Fruit fly (Drosophila melanogaster): ENCODE data around the gene Tpt.

The Tpt gene

DNA sequence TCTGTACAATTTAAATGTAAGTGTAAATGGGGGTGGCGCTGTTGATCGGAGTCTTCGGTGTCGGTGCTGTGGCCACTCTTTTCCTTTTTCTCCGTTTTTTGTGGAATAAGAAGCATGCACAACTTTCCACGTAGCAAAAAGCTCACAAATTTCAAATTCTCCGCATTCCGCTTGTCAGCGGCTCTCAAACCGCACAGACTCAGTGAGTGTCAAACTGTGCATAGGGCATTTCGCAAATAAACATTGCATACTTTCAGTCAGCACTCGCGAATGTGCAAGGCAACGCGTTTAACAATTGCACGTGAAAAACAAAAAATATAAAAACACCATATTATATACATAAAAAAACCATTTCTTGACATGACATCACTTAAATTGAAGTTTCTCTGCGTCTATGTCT lies 10.1 kb downstream of the Tpt start:
- peak in 1 of 2 experiments; percentile 64 for TF ChIP-seq CTCF (optimal IDR thresholded peaks at IDR 0.05)
- no peak for TF ChIP-seq CG8478 (optimal IDR thresholded peaks at IDR 0.05)

dm6 chr3L:8394132-8394531 lies 10.9 kb downstream of the Tpt start:
- no peak for TF ChIP-seq CG8478 (optimal IDR thresholded peaks at IDR 0.05)
- no peak for TF ChIP-seq CTCF (optimal IDR thresholded peaks at IDR 0.05)

- TF ChIP-seq CTCF (optimal IDR thresholded peaks at IDR 0.05) (no peak), CG8478 (optimal IDR thresholded peaks at IDR 0.05) (no peak)
Observed at dm6 chr3L:8393549-8393948, 11.5 kb downstream of the Tpt start, which contains the start of gene Jon66Cii. Gene Jon66Cii, minus strand, starts transcription at chr3L:8393649.

dm6 chr3L:8391240-8391639 lies 13.8 kb downstream of the Tpt start, which contains the start of gene Jon66Ci:
Gene Jon66Ci, plus strand, starts transcription at chr3L:8391540.
- no peak for TF ChIP-seq CG8478 (optimal IDR thresholded peaks at IDR 0.05)
- no peak for TF ChIP-seq CTCF (optimal IDR thresholded peaks at IDR 0.05)

DNA sequence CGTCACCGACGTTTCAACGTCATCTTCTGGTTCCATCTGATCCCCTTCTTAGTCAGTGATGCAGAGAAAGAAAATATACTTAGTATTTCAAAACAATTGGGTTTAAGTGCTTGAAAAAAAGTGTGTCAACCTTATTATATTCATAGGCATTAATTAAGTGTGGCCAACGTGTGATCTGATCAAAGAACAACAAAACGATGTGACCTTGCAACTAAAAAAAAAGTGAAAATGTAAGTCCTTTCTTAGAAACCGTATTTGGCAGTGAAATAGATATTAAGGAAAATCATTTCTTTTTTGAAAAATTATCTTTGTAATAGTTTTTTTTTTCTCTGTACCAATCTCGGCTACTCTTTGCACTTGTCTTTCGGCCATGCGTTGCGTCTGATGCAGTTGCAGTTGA lies 20.0 kb downstream of the Tpt start:
- TF ChIP-seq CG8478 (optimal IDR thresholded peaks at IDR 0.05) (no peak), CTCF (optimal IDR thresholded peaks at IDR 0.05) (no peak)

DNA sequence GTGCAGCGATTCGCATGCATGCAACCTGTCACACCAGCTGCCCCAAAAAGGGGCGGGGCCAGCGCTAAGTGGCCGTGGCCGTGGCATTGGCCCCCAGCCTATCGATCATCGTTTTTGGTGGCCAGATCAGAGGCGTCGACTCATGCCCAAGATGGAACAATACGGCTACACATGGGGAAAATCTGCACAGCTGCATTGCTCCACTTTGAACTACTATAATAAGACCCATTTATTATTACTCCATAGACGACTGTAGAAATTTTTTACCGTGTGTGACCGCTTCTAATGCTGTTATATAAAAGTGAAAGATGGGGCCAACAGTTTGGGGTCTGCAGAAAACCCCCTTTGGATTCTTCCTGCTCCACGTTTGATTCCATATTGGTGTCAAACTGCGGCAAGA lies 21.1 kb downstream of the Tpt start:
- TF ChIP-seq CTCF (optimal IDR thresholded peaks at IDR 0.05) (no peak), CG8478 (optimal IDR thresholded peaks at IDR 0.05) (no peak)

dm6 chr3L:8379161-8379560 lies 25.9 kb downstream of the Tpt start:
- no peak for TF ChIP-seq CTCF (optimal IDR thresholded peaks at IDR 0.05)
- no peak for TF ChIP-seq CG8478 (optimal IDR thresholded peaks at IDR 0.05)

dm6 chr3L:8374107-8374506 lies 31.0 kb downstream of the Tpt start:
- TF ChIP-seq CG8478 (optimal IDR thresholded peaks at IDR 0.05) (no peak), CTCF (optimal IDR thresholded peaks at IDR 0.05) (no peak)

DNA sequence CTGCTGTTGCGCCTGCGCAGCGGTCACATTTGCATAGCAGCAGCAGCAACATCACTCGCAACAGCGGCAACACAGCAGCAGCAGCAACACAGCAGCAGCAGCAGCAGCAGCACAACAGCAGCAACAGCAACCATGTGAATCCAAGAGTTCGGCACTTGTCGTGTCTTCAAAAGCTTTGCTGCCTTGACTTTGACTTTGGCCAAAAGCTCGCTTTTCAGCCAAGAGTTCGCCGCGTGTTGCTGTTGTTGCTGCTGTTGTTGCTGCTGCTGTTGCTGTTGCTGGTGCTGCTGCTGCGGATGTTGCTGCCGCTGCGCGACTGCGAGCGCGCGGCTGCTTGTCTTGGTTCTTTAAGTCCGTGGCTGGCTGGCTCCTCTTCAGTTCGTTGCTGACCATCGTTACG lies 33.0 kb downstream of the Tpt start, which contains the start of gene ImpE1:
Gene ImpE1, plus strand, starts transcription at position 371 of the 400 bp plus-strand sequence.
- TF ChIP-seq CTCF (optimal IDR thresholded peaks at IDR 0.05) (no peak), CG8478 (optimal IDR thresholded peaks at IDR 0.05) (no peak)

- no peak for TF ChIP-seq CTCF (optimal IDR thresholded peaks at IDR 0.05)
- TF ChIP-seq CG8478 (optimal IDR thresholded peaks at IDR 0.05) = no peak
Observed at dm6 chr3L:8371538-8371937, 33.5 kb downstream of the Tpt start.

DNA sequence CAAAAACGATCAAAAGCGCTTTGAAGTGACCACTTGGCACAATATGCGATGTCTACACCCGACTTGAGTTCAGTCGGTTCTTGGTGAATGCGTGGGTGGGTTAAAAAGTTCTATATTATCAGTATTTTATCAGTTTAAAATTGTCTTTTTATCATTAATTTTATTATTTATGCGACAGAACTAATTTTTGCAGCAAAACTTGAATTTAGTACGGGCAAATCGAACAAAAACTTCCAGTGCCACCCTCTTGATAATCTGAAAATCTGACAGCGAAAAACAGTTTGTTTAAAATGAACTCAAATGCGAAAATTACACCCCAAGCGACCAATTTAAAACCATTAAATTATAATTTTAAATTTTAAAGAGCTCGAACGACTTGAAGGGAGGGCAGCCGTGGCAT lies 34.2 kb downstream of the Tpt start:
- TF ChIP-seq CG8478 (optimal IDR thresholded peaks at IDR 0.05) (no peak), CTCF (optimal IDR thresholded peaks at IDR 0.05) (no peak)

- TF ChIP-seq CTCF (optimal IDR thresholded peaks at IDR 0.05) = no peak
- no peak for TF ChIP-seq CG8478 (optimal IDR thresholded peaks at IDR 0.05)
Observed at dm6 chr3L:8369456-8369855, 35.6 kb downstream of the Tpt start.

DNA sequence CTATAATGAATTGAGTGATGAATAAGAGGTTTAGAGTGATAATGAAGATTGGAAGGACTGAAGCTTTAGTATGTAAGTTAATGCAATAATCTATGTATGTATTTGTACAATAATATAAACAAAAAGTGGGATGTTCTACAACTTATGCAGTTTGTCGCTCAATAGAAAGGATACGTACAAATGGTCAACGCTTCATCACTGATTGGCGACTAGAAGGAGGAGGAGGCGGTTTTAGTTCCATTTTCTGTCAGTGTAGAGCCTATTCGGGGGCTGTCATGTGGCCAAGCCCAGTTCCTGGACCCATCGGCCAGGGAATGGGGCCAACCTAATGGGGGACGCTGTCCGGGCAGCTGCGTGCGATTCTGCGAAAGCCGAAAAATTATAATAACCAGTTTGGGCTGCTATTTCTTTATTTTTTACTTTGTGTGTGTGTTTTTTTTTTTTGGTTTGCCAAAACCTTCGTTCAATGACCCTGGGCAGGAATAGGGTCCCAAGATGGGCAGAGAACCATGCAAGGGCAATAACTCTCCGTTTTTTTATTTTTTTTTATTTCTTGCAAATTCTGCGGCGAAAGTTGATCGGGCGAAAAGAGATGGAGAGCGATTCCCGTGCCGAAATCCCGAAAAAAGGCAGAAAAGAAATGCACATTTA lies 36.3 kb downstream of the Tpt start:
- TF ChIP-seq CG8478 (optimal IDR thresholded peaks at IDR 0.05) (no peak), CTCF (optimal IDR thresholded peaks at IDR 0.05) (no peak)

- no peak for TF ChIP-seq CTCF (optimal IDR thresholded peaks at IDR 0.05)
- no peak for TF ChIP-seq CG8478 (optimal IDR thresholded peaks at IDR 0.05)
Observed at dm6 chr3L:8363266-8363665, 41.8 kb downstream of the Tpt start.

DNA sequence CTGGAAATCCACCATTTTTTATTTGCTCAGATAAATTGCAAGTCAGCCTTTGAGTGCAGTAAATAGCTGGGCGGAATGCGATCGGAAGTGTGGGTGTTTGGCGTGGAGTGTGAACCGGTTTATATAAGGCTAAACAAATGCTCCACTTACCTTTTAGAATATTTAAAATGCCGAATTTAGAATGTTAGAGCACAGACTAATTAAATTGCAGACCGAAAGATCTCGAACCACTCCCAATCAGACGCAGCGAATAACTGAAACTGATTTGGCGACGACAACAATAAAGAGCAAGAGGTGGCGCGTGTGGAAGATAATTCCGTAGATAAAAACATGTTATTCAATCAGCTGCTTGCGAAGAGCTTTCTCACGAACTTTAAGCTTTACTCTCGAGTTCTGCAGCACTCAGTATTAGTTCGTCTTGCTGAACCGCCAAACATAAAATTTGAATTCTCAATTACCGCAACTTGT lies 44.4 kb downstream of the Tpt start, which contains the start of gene Idh:
Gene Idh, minus strand, starts transcription at position 264 of the 468 bp plus-strand sequence.
- no peak for TF ChIP-seq CTCF (optimal IDR thresholded peaks at IDR 0.05)
- TF ChIP-seq CG8478 (optimal IDR thresholded peaks at IDR 0.05) = no peak

DNA sequence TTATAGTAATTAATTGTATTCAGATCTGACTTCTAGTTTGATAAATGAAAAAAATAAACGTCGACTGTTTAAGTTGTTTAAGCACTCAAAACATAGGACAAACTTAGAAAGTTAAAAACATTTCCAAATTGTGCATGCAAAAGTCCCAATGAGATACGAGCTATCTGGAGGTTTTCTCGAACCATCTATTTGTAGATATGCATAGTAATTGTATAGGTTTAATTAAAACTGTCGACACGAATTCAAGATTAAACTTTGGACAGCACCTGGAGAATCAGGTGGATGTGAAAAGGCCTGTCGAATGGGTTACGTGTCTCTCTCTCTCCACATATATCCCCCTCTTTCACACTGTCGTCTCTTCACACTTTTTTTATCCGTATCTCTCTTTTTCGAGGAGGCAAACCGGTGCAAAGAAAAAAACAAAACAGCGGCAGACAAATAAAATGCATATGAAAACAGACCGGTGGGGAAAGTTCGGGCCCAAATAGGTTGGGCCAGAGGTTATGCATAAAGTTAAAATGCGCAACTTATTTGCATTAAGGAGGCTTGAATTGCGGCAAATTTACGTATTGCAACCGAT lies 44.9 kb downstream of the Tpt start:
- no peak for TF ChIP-seq CTCF (optimal IDR thresholded peaks at IDR 0.05)
- no peak for TF ChIP-seq CG8478 (optimal IDR thresholded peaks at IDR 0.05)

All from S2 (cell line).